Worm (Caenorhabditis elegans) whole organism, mixed stage, embryonic: ENCODE results near the gene T23G4.2.
"Not testable (repeated sequence)": the region's sequence is repeated elsewhere in the genome, so short reads cannot be mapped to it uniquely, and the experiment has no call there.

Experiments
- blmp-1 ChIP-seq: fragments of 150-350 bp; optimal IDR thresholded peaks from 2 replicates; lab custom pipeline; 2014; ENCODE audit warnings: missing biosample characterization, missing genetic modification characterization
- ceh-39 ChIP-seq: fragments of 150-350 bp; optimal IDR thresholded peaks from 2 replicates; lab custom pipeline; 2014; ENCODE audit warnings: missing biosample characterization, missing genetic modification characterization
- ceh-43 ChIP-seq: fragments of 200-800 bp; sonication (Bioruptor generic); optimal IDR thresholded peaks from 2 replicates; lab custom pipeline; 2018; ENCODE audit warnings: mild to moderate bottlenecking, missing genetic modification characterization, moderate library complexity, missing compliant biosample characterization
- ceh-83 ChIP-seq: fragments of 200-800 bp; sonication (Bioruptor generic); optimal IDR thresholded peaks from 2 replicates; lab custom pipeline; 2018; ENCODE audit warnings: mild to moderate bottlenecking, missing genetic modification characterization, missing compliant biosample characterization
- ces-1 ChIP-seq: fragments of 150-350 bp; optimal IDR thresholded peaks from 2 replicates; lab custom pipeline; 2014; ENCODE audit warnings: missing biosample characterization, missing genetic modification reagents, missing genetic modification characterization
- elt-1 ChIP-seq: sonication (generic microtip); optimal IDR thresholded peaks from 2 replicates; lab custom pipeline; 2017; ENCODE audit warnings: missing genetic modification characterization, mild to moderate bottlenecking, missing compliant biosample characterization, antibody characterized with exemption, moderate library complexity, borderline replicate concordance; ENCODE audit not compliant: insufficient read depth
- elt-3 ChIP-seq: fragments of 150-350 bp; optimal IDR thresholded peaks from 2 replicates; lab custom pipeline; 2014; ENCODE audit warnings: missing biosample characterization, missing genetic modification characterization
- flh-1 ChIP-seq: fragments of 200-800 bp; sonication (Bioruptor generic); optimal IDR thresholded peaks from 2 replicates; lab custom pipeline; 2018; ENCODE audit warnings: mild to moderate bottlenecking, missing genetic modification characterization, moderate library complexity, missing compliant biosample characterization
- ham-2 ChIP-seq: fragments of 200-800 bp; sonication (Bioruptor generic); optimal IDR thresholded peaks from 2 replicates; lab custom pipeline; 2018; ENCODE audit warnings: mild to moderate bottlenecking, missing genetic modification characterization, missing compliant biosample characterization
- hlh-1 ChIP-seq: fragments of 150-350 bp; optimal IDR thresholded peaks from 2 replicates; lab custom pipeline; 2014; ENCODE audit warnings: missing biosample characterization, missing genetic modification reagents, missing genetic modification characterization
- lin-13 ChIP-seq: fragments of 150-350 bp; optimal IDR thresholded peaks from 2 replicates; lab custom pipeline; 2014; ENCODE audit warnings: missing biosample characterization, missing genetic modification characterization
- lin-32 ChIP-seq: fragments of 200-800 bp; sonication (Bioruptor generic); optimal IDR thresholded peaks from 2 replicates; lab custom pipeline; 2018; ENCODE audit warnings: mild to moderate bottlenecking, missing genetic modification characterization, missing compliant biosample characterization
- lsy-2 ChIP-seq: fragments of 150-350 bp; optimal IDR thresholded peaks from 2 replicates; lab custom pipeline; 2014; ENCODE audit warnings: missing biosample characterization, missing genetic modification characterization
- mab-5 ChIP-seq: fragments of 150-350 bp; optimal IDR thresholded peaks from 2 replicates; lab custom pipeline; 2014; ENCODE audit warnings: missing biosample characterization, missing genetic modification characterization
- mep-1 ChIP-seq: fragments of 150-350 bp; optimal IDR thresholded peaks from 2 replicates; lab custom pipeline; 2017; ENCODE audit warnings: missing biosample characterization, missing genetic modification reagents, missing genetic modification characterization, inconsistent platforms
- mls-2 ChIP-seq: sonication (generic microtip); optimal IDR thresholded peaks from 2 replicates; lab custom pipeline; 2016; ENCODE audit warnings: mild to moderate bottlenecking, missing genetic modification characterization, moderate library complexity, missing compliant biosample characterization
- nhr-12 ChIP-seq: fragments of 150-350 bp; optimal IDR thresholded peaks from 2 replicates; lab custom pipeline; 2014; ENCODE audit warnings: missing biosample characterization, missing genetic modification characterization
- nhr-2 ChIP-seq: fragments of 150-350 bp; optimal IDR thresholded peaks from 2 replicates; lab custom pipeline; 2014; ENCODE audit warnings: missing biosample characterization, missing genetic modification characterization
- nhr-237 ChIP-seq: fragments of 150-350 bp; optimal IDR thresholded peaks from 2 replicates; lab custom pipeline; 2014; ENCODE audit warnings: missing biosample characterization, missing genetic modification characterization
- nhr-28 ChIP-seq: fragments of 150-350 bp; optimal IDR thresholded peaks from 2 replicates; lab custom pipeline; 2014; ENCODE audit warnings: missing biosample characterization, missing genetic modification characterization
- nhr-76 ChIP-seq: sonication (generic microtip); optimal IDR thresholded peaks from 2 replicates; lab custom pipeline; 2017; ENCODE audit warnings: missing biosample characterization, missing genetic modification characterization
- pha-4 ChIP-seq: fragments of 150-350 bp; optimal IDR thresholded peaks from 2 replicates; lab custom pipeline; 2018; ENCODE audit warnings: missing biosample characterization, missing genetic modification reagents, missing genetic modification characterization
- sem-2 ChIP-seq: fragments of 200-800 bp; sonication (Bioruptor generic); optimal IDR thresholded peaks from 2 replicates; lab custom pipeline; 2018; ENCODE audit warnings: mild to moderate bottlenecking, missing genetic modification characterization, missing compliant biosample characterization
- snpc-4 ChIP-seq: fragments of 150-350 bp; optimal IDR thresholded peaks from 2 replicates; lab custom pipeline; 2014; ENCODE audit warnings: missing biosample characterization, missing genetic modification characterization
- sptf-1 ChIP-seq: sonication (generic microtip); optimal IDR thresholded peaks from 2 replicates; lab custom pipeline; 2017; ENCODE audit warnings: mild to moderate bottlenecking, missing genetic modification characterization, moderate library complexity, missing compliant biosample characterization
- tbx-8 ChIP-seq: fragments of 200-800 bp; sonication (Bioruptor generic); optimal IDR thresholded peaks from 2 replicates; lab custom pipeline; 2018; ENCODE audit warnings: mild to moderate bottlenecking, missing genetic modification characterization, moderate library complexity, missing compliant biosample characterization
- unc-120 ChIP-seq: sonication (generic microtip); optimal IDR thresholded peaks from 2 replicates; lab custom pipeline; 2017; ENCODE audit warnings: missing genetic modification characterization, missing compliant biosample characterization; ENCODE audit not compliant: poor library complexity, severe bottlenecking
- unc-39 ChIP-seq: fragments of 150-350 bp; optimal IDR thresholded peaks from 2 replicates; lab custom pipeline; 2014; ENCODE audit warnings: missing biosample characterization, missing genetic modification characterization
- unc-62 ChIP-seq: fragments of 150-350 bp; optimal IDR thresholded peaks from 2 replicates; lab custom pipeline; 2014; ENCODE audit warnings: missing biosample characterization, missing genetic modification reagents, missing genetic modification characterization
- zip-8 ChIP-seq: fragments of 150-350 bp; optimal IDR thresholded peaks from 2 replicates; lab custom pipeline; 2014; ENCODE audit warnings: missing biosample characterization, missing genetic modification characterization
- ztf-11 ChIP-seq: fragments of 150-350 bp; optimal IDR thresholded peaks from 2 replicates; lab custom pipeline; 2014; ENCODE audit warnings: missing biosample characterization, missing genetic modification characterization

T23G4.2 gene

ce11 chrIV:13665073-13665472 is 24.3 kb downstream of the T23G4.2 start:
- no peak for TF ChIP-seq lin-13 (tag; lab: Kevin White, UChicago)
- no peak for TF ChIP-seq zip-8 (tag; lab: Kevin White, UChicago)
- TF ChIP-seq unc-62 (GFP tag; lab: Kevin White, UChicago) = no peak
- no peak for TF ChIP-seq elt-3 (tag; lab: Kevin White, UChicago)
- TF ChIP-seq elt-1 = no peak
- TF ChIP-seq ceh-39 (tag; lab: Kevin White, UChicago) = no peak
- TF ChIP-seq mep-1 = no peak
- TF ChIP-seq nhr-237 = no peak
- no peak for TF ChIP-seq unc-39 (tag; lab: Kevin White, UChicago)
- TF ChIP-seq blmp-1 (tag; lab: Kevin White, UChicago) = no peak
- TF ChIP-seq tbx-8 (GFP tag; lab: Kevin White, UChicago) = no peak
- TF ChIP-seq ztf-11 (tag; lab: Kevin White, UChicago) = no peak
- TF ChIP-seq lin-32 (GFP tag; lab: Kevin White, UChicago) = no peak
- no peak for TF ChIP-seq ham-2 (GFP tag; lab: Kevin White, UChicago)
- TF ChIP-seq hlh-1 (tag; lab: Kevin White, UChicago) = no peak
- TF ChIP-seq ceh-43 = no peak
- TF ChIP-seq pha-4 (tag; lab: Kevin White, UChicago) = no peak

- TF ChIP-seq unc-120 (tag; lab: Kevin White, UChicago) (no peak), nhr-2 (tag; lab: Kevin White, UChicago) (no peak), blmp-1 (tag; lab: Kevin White, UChicago) (no peak), zip-8 (tag; lab: Kevin White, UChicago) (no peak), elt-3 (tag; lab: Kevin White, UChicago) (no peak), mls-2 (tag; lab: Kevin White, UChicago) (no peak), nhr-12 (tag; lab: Kevin White, UChicago) (no peak), elt-1 (no peak), sptf-1 (tag; lab: Kevin White, UChicago) (no peak), flh-1 (no peak), unc-62 (GFP tag; lab: Kevin White, UChicago) (no peak), nhr-237 (no peak), sem-2 (GFP tag; lab: Kevin White, UChicago) (no peak), ceh-39 (tag; lab: Kevin White, UChicago) (no peak), nhr-76 (no peak), snpc-4 (tag; lab: Kevin White, UChicago) (no peak), ceh-43 (no peak), lsy-2 (tag; lab: Kevin White, UChicago) (no peak)
Measured at ce11 chrIV:13664090-13664489, 25.3 kb downstream of the T23G4.2 start, which contains the start of gene Y45F10C.4. Gene Y45F10C.4, minus strand, starts transcription at chrIV:13664190.

- TF ChIP-seq mab-5 (tag; lab: Kevin White, UChicago); mls-2 (tag; lab: Kevin White, UChicago); ceh-83 (GFP tag; lab: Kevin White, UChicago): not testable (repeated sequence)
Measured at ce11 chrIV:13662570-13662969, 26.8 kb downstream of the T23G4.2 start, which contains the start of gene Y45F10C.2. Gene Y45F10C.2, minus strand, starts transcription at chrIV:13662670.

ce11 chrIV:13659449-13659848 is 29.9 kb downstream of the T23G4.2 start, which contains the start of gene Y45F10C.1:
Gene Y45F10C.1, minus strand, starts transcription at chrIV:13659549.
- not testable (repeated sequence) for TF ChIP-seq nhr-237; elt-1; lin-13 (tag; lab: Kevin White, UChicago)

DNA sequence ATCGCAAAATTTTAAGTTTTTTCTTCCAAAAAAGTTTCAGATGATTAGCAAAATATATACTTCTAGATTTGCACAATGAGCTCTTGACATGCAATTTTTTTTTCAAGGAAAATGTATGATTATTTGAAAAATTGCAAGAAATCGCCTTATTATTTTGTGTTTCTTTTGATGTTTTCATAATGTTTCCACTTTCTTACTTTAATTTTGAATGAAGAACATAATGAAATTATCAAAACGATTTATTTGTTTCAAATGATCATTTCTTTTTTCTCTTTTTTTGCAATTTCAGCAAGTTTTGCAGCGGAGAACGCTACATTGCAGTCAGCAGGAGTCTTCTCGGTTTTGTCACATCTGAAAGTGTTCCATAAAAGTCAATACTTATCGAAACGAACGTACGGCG is 37.3 kb downstream of the T23G4.2 start, which contains the start of gene Y45F10C.6:
Gene Y45F10C.6 (plus strand): TSS at position 301 of the 400 bp plus-strand sequence.
- TF ChIP-seq nhr-28 (tag; lab: Kevin White, UChicago); flh-1; mls-2 (tag; lab: Kevin White, UChicago): not testable (repeated sequence)
- TF ChIP-seq, all 35 proteins: peak for 0; not testable (repeated sequence) for 35

DNA sequence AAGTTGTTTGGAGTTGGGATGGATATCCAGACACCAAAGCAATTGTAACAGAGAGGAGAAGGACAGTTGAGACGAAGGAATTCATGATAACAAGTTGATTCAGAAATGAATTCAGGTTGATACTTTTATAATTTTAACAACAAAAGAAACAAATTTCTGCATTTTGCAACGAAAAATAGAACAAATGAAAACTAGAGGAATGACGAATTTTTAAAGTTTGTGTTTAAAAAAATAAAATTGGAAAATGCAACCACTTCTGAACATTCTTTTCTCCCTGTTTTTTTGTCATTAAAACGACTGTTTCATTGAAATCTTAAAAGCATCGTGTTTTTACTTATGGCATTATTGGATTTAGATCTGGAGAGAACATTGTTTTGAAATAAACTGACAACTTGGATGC is 37.9 kb downstream of the T23G4.2 start, which contains the start of gene C08F11.12:
Gene C08F11.12 (minus strand): TSS at position 101 of the 400 bp plus-strand sequence.
- not testable (repeated sequence) for TF ChIP-seq ceh-43; ces-1 (GFP tag; lab: Kevin White, UChicago); snpc-4 (tag; lab: Kevin White, UChicago)
